Worm (Caenorhabditis elegans): Measurements from ENCODE around the gene Y54G2A.73.

Y54G2A.73 gene

DNA sequence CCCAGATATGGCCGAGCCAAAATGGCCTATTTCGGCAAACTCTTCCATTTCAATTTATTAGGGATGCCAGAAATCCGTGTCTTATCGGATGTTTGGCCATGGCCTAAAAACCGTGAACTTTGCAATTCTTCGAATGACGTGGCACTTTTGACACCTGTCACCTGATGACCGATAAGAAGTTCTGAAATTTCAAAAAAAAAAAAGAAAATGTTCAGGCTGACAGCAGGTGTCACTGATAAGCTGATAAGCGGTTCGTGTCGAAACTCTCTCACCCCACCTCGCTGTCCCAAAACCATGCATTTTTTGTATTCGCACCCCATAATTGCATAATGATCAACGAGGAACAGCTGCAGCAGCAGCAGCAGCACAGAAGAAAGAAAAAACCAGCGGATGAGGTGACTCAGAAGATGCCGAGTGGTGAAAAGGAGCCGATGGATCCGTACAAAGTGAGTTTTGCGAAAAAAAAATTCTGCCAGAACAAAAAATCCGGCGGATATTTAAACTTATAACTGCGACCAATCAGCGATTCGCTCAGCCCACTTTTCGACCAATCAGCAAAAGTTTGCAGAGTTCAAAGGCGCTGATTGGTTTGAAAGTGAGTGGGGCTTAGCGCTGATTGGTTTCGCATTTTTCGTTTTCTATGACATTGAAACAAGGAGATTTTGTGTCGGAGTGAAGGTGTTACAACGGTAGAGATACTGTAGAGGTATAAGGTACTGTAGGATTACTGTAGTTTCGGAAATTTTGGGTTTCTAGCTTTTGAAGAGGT is 3.9 kb upstream of the Y54G2A.73 start, which contains the start of the genes Y54G2A.28 and vrp-1 (continued):
- TF ChIP-seq Y105C5A.15 (GFP tag; IDR thresholded peaks at IDR 0.05) (0 out of 2 replicates have a peak, but pooled peaks have one; percentile 53), nhr-237 (tag; optimal IDR thresholded peaks at IDR 0.05) (no peak), nhr-102 (tag; optimal IDR thresholded peaks at IDR 0.05) (peak; percentile 78), aly-2 (tag; optimal IDR thresholded peaks at IDR 0.05) (no peak), lin-38 (GFP tag; IDR thresholded peaks at IDR 0.05) (peak; percentile 20; the same call in 1 of the 2 replicates), nhr-42 (GFP tag; IDR thresholded peaks at IDR 0.05) (0 out of 2 replicates have a peak, but pooled peaks have one; percentile 23), saeg-2 (GFP tag; IDR thresholded peaks at IDR 0.05) (peak; percentile 71; the same call in 1 of the 2 replicates), lin-1 (GFP tag; IDR thresholded peaks at IDR 0.05) (peak; percentile 68), dve-1 (tag; optimal IDR thresholded peaks at IDR 0.05; ENCODE audit: insufficient read depth) (peak; percentile 86), mdl-1 (tag; optimal IDR thresholded peaks at IDR 0.05) (no peak)

- TF ChIP-seq egl-27 (tag; optimal IDR thresholded peaks at IDR 0.05), result no peak
- TF ChIP-seq Y105C5A.15 (GFP tag; IDR thresholded peaks at IDR 0.05), result no peak
- no peak for TF ChIP-seq snpc-4 (tag; optimal IDR thresholded peaks at IDR 0.05)
- TF ChIP-seq lin-39 (tag; optimal IDR thresholded peaks at IDR 0.05), result no peak
- TF ChIP-seq Y5F2A.4 (GFP tag; optimal IDR thresholded peaks at IDR 0.05), result no peak
- no peak for TF ChIP-seq zip-11 (GFP tag; IDR thresholded peaks at IDR 0.05)
- peak; percentile 71 for TF ChIP-seq lin-38 (GFP tag; IDR thresholded peaks at IDR 0.05)
- no peak for TF ChIP-seq unc-130 (GFP tag; optimal IDR thresholded peaks at IDR 0.05)
- no peak for TF ChIP-seq F44E2.7 (GFP tag; IDR thresholded peaks at IDR 0.05)
- TF ChIP-seq dpl-1 (GFP tag; optimal IDR thresholded peaks at IDR 0.05), result peak; percentile 6
- TF ChIP-seq nhr-102 (tag; optimal IDR thresholded peaks at IDR 0.05), result no peak
- TF ChIP-seq nhr-76 (tag; optimal IDR thresholded peaks at IDR 0.05), result no peak
- no peak for TF ChIP-seq nhr-41 (GFP tag; IDR thresholded peaks at IDR 0.05)
- no peak for TF ChIP-seq T26A8.4 (GFP tag; IDR thresholded peaks at IDR 0.05)
- TF ChIP-seq nhr-48 (tag; optimal IDR thresholded peaks at IDR 0.05), result no peak
Observed at ce11 chrIV:3011647-3012046, 3.0 kb upstream of the Y54G2A.73 start.

DNA sequence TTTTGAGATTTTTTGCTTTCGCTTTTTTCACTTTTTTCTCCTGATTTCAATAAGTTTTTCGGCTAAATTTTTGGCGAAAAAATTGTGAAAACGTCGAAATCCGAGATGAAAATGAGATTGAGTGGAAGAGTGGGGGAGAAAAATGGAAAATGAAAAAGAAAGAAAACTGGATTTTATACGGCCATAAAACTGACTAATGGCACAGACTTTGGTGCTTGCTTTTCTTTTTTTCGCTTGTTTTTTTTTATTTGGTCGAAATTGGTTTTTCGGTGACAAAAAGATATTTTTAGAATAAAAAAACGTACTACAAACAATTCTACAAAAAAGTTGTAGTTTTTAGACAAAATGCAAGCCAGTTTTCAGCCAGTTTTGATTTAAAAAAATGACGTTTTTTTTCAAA is 5.9 kb downstream of the Y54G2A.73 start:
- TF ChIP-seq unc-130 (GFP tag; optimal IDR thresholded peaks at IDR 0.05) (no peak), mep-1 (tag; optimal IDR thresholded peaks at IDR 0.05) (no peak), egl-27 (tag; optimal IDR thresholded peaks at IDR 0.05) (no peak), lin-38 (GFP tag; IDR thresholded peaks at IDR 0.05) (no peak), daf-16 (GFP tag; optimal IDR thresholded peaks at IDR 0.05) (no peak), daf-16 (tag; optimal IDR thresholded peaks at IDR 0.05) (no peak), ceh-82 (tag; optimal IDR thresholded peaks at IDR 0.05) (no peak), mdl-1 (tag; optimal IDR thresholded peaks at IDR 0.05) (no peak), aly-2 (tag; optimal IDR thresholded peaks at IDR 0.05) (no peak), spr-1 (tag; optimal IDR thresholded peaks at IDR 0.05) (no peak), rbr-2 (tag; optimal IDR thresholded peaks at IDR 0.05) (no peak), R02D3.7 (tag; optimal IDR thresholded peaks at IDR 0.05) (no peak), lir-3 (tag; optimal IDR thresholded peaks at IDR 0.05) (no peak), cey-2 (tag; optimal IDR thresholded peaks at IDR 0.05; ENCODE audit: borderline replicate concordance, insufficient read depth) (no peak), hmg-1.1 (GFP tag; IDR thresholded peaks at IDR 0.05) (no peak), madf-9 (GFP tag; conservative IDR thresholded peaks at IDR 0.05) (no peak)

DNA sequence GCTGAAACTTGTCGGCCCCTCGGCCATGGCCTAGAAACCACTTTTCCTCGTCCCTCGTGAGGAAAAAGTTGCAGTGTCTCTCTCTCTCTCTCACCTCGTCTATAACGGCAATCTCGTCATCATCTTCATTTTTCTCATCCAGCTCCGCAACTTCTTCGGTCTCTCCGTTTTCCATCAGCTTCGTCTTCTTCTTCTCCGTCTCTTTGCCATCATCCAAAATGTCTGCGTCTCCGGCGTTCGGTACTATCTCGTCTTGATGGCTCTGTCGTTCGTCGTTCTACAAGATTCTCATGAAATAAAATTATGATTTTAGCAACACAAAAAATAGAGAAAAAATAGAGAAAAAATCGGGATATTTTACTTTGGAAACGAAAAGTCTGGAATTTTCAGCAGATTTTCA is 7.2 kb downstream of the Y54G2A.73 start:
- TF ChIP-seq unc-62 (GFP tag; optimal IDR thresholded peaks at IDR 0.05 in 1 of 2) (peak in 1 of 2 experiments; percentile 60), unc-62 (tag; optimal IDR thresholded peaks at IDR 0.05) (no peak), set-16 (GFP tag; IDR thresholded peaks at IDR 0.05) (peak; percentile 20; the same call in 1 of the 2 replicates), gei-8 (GFP tag; optimal IDR thresholded peaks at IDR 0.05) (no peak), nhr-77 (tag; optimal IDR thresholded peaks at IDR 0.05) (no peak), mes-2 (tag; optimal IDR thresholded peaks at IDR 0.05; ENCODE audit: poor library complexity, severe bottlenecking) (peak; percentile 13)
